Worm (Caenorhabditis elegans): Measurements from ENCODE around the gene T05H4.3.

T05H4.3 gene

ce11 chrV:6442037-6442436 is at the start of gene T05H4.3:
T05H4.3 (plus strand) TSS chrV:6442337.
- TF ChIP-seq tbx-2 (tag; optimal IDR thresholded peaks at IDR 0.05) (no peak), pag-3 (tag; optimal IDR thresholded peaks at IDR 0.05; ENCODE audit: borderline replicate concordance, insufficient read depth) (no peak), nhr-12 (tag; optimal IDR thresholded peaks at IDR 0.05) (no peak), F16B12.6 (tag; optimal IDR thresholded peaks at IDR 0.05) (no peak), pax-3 (tag; optimal IDR thresholded peaks at IDR 0.05) (no peak), swsn-7 (tag; optimal IDR thresholded peaks at IDR 0.05) (no peak), blmp-1 (tag; optimal IDR thresholded peaks at IDR 0.05) (no peak), nhr-85 (tag) (no peak)

ce11 chrV:6398922-6399321 is 43.2 kb upstream of the T05H4.3 start:
- TF ChIP-seq elt-2 (tag; optimal IDR thresholded peaks at IDR 0.05) (peak; percentile 88), lin-14 (GFP tag; optimal IDR thresholded peaks at IDR 0.05) (peak; percentile 10), nhr-19 (GFP tag; conservative IDR thresholded peaks at IDR 0.05) (no peak)

ce11 chrV:6399831-6400230 is 42.3 kb upstream of the T05H4.3 start, which contains the start of gene gfi-1:
gfi-1 (minus strand) TSS chrV:6399931.
- TF ChIP-seq elt-3 (tag; optimal IDR thresholded peaks at IDR 0.05) (no peak), hpl-2 (GFP tag; optimal IDR thresholded peaks at IDR 0.05) (no peak), fkh-10 (GFP tag; optimal IDR thresholded peaks at IDR 0.05) (no peak), jun-1 (tag; optimal IDR thresholded peaks at IDR 0.05) (no peak), swsn-7 (tag; optimal IDR thresholded peaks at IDR 0.05) (no peak)

DNA sequence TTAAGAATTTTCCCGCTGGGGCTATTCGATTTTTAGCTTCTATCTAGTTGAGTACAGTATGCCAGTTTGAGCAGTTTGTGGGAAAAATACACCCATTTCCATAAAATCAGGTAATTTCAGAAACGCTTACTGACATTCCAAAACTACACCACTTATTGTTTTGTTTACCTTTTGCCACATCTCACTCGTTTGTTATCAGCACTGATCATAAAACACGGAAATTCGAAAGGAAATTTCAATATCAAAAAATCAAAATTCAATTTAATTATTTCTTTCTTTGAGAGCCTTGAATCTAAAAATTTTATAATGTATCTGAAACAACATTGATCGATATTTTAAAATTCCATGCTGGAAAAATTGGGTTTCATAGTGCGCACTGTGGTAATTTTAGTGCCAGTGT is 41.6 kb upstream of the T05H4.3 start:
- TF ChIP-seq nhr-47 (tag; optimal IDR thresholded peaks at IDR 0.05) (no peak), efl-1 (optimal IDR thresholded peaks at IDR 0.05) (no peak), efl-1 (GFP tag; optimal IDR thresholded peaks at IDR 0.05 in 1 of 2) (peak in 1 of 2 experiments; percentile 54), elt-2 (tag; optimal IDR thresholded peaks at IDR 0.05) (peak; percentile 22)

DNA sequence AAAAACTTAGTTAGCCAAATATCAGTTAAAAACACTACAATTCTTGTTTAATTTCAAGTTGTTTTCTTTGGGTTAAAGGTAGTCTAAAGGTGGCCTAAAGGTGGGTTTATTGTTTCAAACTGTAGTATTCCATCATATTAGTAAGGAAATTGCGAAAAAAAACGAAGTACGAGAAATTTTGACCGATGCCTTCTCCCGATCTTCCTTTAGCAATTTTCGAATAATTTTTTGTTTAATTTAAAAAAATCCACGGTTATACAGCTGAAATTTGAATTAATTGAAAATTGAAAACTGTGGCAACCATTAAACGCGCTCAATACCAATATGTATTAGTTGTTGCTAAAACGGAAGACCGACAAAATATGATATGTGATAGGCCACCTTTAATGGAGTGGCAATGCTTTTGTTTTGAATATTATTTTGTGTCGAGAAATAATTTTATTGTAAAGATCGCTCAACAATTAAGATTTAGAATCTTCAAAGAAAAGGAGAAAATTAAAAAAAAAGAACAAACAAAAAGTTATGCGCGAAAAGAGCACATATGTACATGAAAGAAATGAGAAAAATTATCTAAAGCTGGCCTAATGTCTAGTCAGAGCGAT is 41.1 kb upstream of the T05H4.3 start:
- TF ChIP-seq ets-5 (GFP tag; IDR thresholded peaks at IDR 0.05) (no peak), aly-2 (tag; optimal IDR thresholded peaks at IDR 0.05) (peak; percentile 52)

ce11 chrV:6407587-6407986 is 34.5 kb upstream of the T05H4.3 start:
- peak; percentile 77 for TF ChIP-seq elt-2 (tag; optimal IDR thresholded peaks at IDR 0.05)
- no peak for TF ChIP-seq rnt-1 (tag; optimal IDR thresholded peaks at IDR 0.05)
- peak in 1 of 2 experiments; percentile 32 for TF ChIP-seq lin-35 (GFP tag; optimal IDR thresholded peaks at IDR 0.05)
- TF ChIP-seq lin-14 (GFP tag; optimal IDR thresholded peaks at IDR 0.05) = peak; percentile 17

DNA sequence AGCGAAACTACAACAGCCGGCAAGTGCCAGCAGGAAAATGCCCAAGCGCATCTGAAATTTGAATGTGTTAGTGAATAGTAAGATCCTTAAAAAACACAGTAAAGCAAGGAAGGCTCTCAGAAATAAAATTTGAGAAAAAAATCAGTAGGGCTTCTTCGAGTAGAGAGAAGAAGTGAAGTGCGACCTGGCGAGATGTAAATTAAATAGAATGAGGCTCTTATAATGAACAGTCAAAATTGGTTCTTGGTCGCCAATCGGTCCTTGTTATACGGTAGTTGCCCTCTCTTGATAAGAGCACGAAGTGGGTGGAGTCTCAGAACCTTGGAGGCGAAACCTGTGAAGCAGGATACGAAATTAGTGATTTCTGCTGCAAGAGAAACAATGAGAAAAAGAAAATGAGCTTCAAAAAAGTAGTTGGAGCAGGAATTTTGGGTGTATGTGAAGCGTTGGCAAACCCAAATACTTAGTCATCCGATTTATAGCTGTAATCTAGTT is 33.4 kb upstream of the T05H4.3 start, which contains the start of gene bcf-1:
Gene bcf-1, minus strand, starts transcription at position 51 of the 495 bp plus-strand sequence.
- TF ChIP-seq ets-5 (GFP tag; IDR thresholded peaks at IDR 0.05) (no peak), nhr-85 (tag) (no peak), elt-2 (tag; optimal IDR thresholded peaks at IDR 0.05) (peak; percentile 3), elt-3 (tag; optimal IDR thresholded peaks at IDR 0.05) (no peak), skn-1 (tag; optimal IDR thresholded peaks at IDR 0.05) (no peak)

- TF ChIP-seq mdl-1 (tag; optimal IDR thresholded peaks at IDR 0.05) (peak in 1 of 2 experiments; percentile 8), nhr-20 (tag; optimal IDR thresholded peaks at IDR 0.05) (peak; percentile 50), nhr-71 (tag; optimal IDR thresholded peaks at IDR 0.05) (peak; percentile 21), lin-35 (GFP tag; optimal IDR thresholded peaks at IDR 0.05) (peak in 1 of 2 experiments; percentile 14), lin-14 (GFP tag; optimal IDR thresholded peaks at IDR 0.05) (peak; percentile 8), elt-2 (tag; optimal IDR thresholded peaks at IDR 0.05) (peak; percentile 95), efl-1 (optimal IDR thresholded peaks at IDR 0.05) (no peak), efl-1 (GFP tag; optimal IDR thresholded peaks at IDR 0.05 in 1 of 2) (peak in 1 of 2 experiments; percentile 37), zip-4 (GFP tag; optimal IDR thresholded peaks at IDR 0.05) (no peak), tlp-1 (tag; optimal IDR thresholded peaks at IDR 0.05) (peak; percentile 10), fkh-4 (tag; optimal IDR thresholded peaks at IDR 0.05; ENCODE audit: borderline replicate concordance) (no peak), unc-62 (GFP tag; optimal IDR thresholded peaks at IDR 0.05) (no peak)
Observed at ce11 chrV:6411161-6411560, 31.0 kb upstream of the T05H4.3 start.
